Fruit fly (Drosophila melanogaster) S2 (cell line): ENCODE results near the gene Mon1.

ENCODE experiments used
- CG8478 ChIP-seq: fragments of >200 bp; optimal IDR thresholded peaks from 2 replicates; lab custom pipeline; 2018
- CTCF ChIP-seq, 2 experiments: fragments of >200 bp; optimal IDR thresholded peaks; 2 replicates each; lab custom pipeline; 2018

Mon1 gene

DNA sequence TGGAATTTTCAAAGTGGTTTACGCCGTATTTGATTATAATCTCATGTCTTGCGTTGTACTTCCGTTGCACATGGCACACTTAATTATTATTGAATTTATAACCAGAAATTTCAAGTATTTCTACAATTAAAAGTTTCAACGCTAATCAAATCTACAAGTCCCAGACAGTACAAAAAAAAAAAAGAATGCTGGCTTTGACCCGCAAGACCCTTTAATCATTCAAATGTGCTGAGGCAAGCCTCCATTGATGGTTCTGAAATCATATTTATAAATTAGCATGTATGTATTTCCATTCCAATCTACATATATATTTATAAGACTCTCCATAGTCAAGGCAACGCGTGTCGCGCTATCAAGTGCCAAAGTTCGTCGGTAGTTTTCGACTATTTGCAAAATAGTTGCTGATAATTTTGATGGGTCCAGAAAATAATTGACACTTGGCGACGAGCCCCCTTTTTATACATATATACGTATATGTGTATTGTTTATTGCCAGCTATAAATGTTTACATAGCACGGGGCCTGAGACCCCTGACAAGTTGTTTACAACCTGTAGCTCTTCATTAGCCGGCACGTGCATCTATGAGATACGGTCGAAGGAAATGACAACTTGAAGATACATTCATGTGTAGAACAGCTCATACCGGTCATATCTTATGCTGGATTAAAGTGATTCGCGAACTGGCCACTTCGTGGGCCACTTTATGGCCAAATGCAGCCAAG, 46.2 kb downstream of the Mon1 start:
- TF ChIP-seq CTCF (optimal IDR thresholded peaks at IDR 0.05; lab: Kevin White, UChicago) (no peak), CG8478 (lab: Kevin White, UChicago) (no peak)

DNA sequence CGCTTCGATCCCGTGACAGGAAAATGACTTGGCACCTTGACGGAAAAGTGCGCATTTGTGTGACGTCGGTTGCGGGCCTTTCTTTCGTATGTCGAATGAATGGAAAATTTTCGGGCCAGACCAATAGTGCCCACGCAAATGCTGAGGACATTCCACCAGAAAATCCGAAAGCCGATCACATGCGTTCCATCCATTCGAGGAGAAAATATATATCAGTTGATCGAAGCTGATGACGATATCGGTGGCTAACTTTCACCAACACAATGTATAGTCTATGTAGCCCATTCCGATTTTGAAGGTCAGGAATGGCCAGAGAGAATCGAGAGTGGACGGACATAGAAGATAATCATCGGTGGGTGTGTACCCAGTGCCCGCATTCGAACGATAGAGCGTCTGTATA, 47.7 kb downstream of the Mon1 start:
- TF ChIP-seq CTCF (optimal IDR thresholded peaks at IDR 0.05; lab: Kevin White, UChicago), result no peak
- no peak for TF ChIP-seq CG8478 (lab: Kevin White, UChicago)

DNA sequence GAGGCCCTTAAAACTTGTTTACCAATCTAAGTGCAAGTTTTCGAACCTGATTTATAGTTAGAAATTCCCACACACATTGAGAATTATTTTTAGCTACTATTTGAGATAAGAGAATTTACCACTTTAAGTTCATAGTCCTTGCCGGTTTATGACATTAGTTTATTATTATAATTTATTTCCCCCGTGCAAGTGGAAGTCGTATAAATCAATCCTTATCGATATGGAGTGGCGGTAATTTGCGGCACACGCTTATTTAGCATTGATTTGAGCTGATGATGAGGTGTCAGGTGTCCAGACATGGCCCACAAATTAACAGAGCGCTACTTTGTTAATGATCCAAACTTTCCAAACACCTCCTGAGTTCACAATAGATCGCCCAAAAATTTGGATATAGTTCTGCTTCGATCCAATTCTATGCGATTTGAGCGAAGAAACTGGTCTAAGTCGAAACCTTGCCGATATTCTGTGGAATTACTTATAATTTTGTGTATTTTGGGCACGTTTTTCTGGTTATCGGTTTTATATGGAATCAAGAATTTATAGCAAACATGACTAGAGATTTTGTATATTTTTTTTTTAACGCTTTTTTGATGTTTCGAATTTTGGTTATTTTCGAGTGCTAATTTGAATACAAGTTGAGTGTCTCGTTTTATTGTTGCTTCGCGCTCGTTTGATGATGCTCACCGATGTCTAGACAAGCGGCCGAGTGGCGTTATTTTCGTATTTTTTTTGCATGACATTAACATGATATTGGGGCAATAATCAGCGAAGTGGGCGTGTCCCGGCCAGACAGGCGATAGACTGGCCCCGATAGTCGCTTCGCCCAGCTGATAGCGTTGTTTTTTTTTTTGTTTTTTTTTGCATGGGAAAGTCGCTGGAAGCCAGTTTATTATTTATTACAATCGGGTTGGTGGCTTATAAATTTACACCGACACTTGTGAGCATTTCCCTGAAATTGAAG, 49.4 kb downstream of the Mon1 start:
- TF ChIP-seq CG8478 (lab: Kevin White, UChicago), result no peak
- no peak for TF ChIP-seq CTCF (optimal IDR thresholded peaks at IDR 0.05; lab: Kevin White, UChicago)
